Fruit fly (Drosophila melanogaster) whole organism: ENCODE measurements around the gene Nt5b.

Source experiments
- CG8478 ChIP-seq: fragments of >200 bp; optimal IDR thresholded peaks from 2 replicates; lab custom pipeline; 2018; ENCODE audit warnings: inconsistent platforms
- Dll ChIP-seq: fragments of >200 bp; optimal IDR thresholded peaks from 2 replicates; lab custom pipeline; 2017
- EcR ChIP-seq, 2 experiments: fragments of >200 bp; optimal IDR thresholded peaks; 2 replicates each; lab custom pipeline; 2017; ENCODE audit warnings: missing biosample characterization in 2 of 2, missing genetic modification characterization in 2 of 2, missing genetic modification reagents in 2 of 2
- pan ChIP-seq: fragments of >200 bp; optimal IDR thresholded peaks from 2 replicates; lab custom pipeline; 2017
- psq ChIP-seq: fragments of >200 bp; optimal IDR thresholded peaks from 2 replicates; lab custom pipeline; 2017
- usp ChIP-seq: fragments of >200 bp; optimal IDR thresholded peaks from 2 replicates; lab custom pipeline; 2017; ENCODE audit warnings: missing biosample characterization, missing genetic modification characterization, mixed read lengths

Gene Nt5b

DNA sequence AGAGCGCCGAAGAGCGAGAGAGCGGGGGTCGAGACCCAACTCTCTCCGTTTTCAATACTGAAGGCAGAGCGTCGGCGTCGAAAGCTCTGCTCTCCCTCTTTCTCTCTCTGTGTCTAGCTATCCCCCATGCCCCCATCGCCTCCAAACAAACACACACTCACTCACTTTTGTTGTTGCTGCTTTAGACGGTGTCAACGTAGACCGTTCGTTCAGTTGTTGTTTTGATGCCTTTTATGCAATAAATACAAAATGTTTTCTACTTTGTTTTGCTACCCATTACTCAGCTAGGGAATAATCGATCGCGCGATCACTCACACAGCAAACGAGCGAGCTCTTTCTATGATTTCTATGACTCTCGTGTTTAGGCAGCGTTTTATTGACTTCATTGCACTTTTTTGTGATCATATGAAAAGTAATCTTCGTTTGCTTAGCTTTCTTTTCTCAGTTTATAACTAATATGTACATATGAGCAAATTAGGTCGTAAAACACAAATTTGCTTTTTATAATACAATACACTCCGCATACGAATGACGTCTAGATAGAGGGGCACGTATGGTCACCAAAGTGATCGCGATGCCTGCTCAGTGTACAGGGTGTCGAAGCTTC lies 5.2 kb downstream of the Nt5b start:
- TF ChIP-seq usp (no peak), EcR (GFP tag; optimal IDR thresholded peaks at IDR 0.05; lab: Kevin White, UChicago) (no peak), psq (lab: Kevin White, UChicago) (no peak), Dll (lab: Kevin White, UChicago) (peak; percentile 95), pan (peak; percentile 82), CG8478 (lab: Kevin White, UChicago) (no peak)

DNA sequence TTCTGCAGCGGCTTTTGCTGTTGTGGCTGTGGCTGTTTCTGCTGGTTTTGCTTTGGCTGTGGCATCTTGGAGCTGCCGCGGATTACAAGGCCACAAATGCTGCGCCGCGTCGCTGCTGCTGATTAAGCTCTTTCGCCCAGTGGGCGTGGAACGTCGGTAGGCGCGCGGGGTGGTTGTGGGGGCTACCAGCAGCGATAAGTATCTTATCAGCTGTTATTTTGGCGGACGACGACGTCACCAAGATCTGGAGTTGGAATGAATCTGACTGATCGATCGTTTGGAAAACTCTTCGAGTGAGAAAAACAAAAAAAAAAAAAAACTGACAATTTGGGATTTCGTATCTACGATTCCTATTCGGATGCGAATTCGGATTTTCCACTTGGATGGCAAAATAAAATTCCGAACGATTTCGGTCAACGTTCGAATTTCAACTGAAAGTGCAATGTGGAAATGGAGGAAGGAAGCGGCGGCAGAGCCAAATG lies 5.8 kb downstream of the Nt5b start:
- TF ChIP-seq CG8478 (lab: Kevin White, UChicago) (no peak), psq (lab: Kevin White, UChicago) (no peak), Dll (lab: Kevin White, UChicago) (no peak), pan (no peak), EcR (GFP tag; optimal IDR thresholded peaks at IDR 0.05; lab: Kevin White, UChicago) (no peak), usp (no peak)

DNA sequence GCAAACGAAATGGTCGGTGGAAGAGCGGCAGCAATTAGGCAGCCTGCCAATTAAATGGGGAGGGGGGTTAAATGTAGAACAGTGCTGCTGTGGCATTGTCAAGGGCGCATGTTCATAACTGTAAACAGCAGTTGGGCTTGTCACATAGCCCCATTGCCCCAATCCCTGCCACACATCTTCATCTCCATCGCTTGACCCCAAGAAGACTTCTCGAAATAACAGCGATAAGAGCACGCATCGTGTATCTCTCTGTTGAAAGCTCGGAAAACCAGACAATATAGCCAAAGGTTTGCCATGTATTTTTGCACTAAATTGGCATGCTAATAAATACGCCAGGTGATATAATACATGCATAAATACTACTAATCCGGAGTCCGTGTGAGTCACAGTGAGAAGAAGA lies 7.4 kb downstream of the Nt5b start:
- TF ChIP-seq EcR (GFP tag; optimal IDR thresholded peaks at IDR 0.05; lab: Kevin White, UChicago) = no peak
- no peak for TF ChIP-seq CG8478 (lab: Kevin White, UChicago)
- no peak for TF ChIP-seq pan
- TF ChIP-seq psq (lab: Kevin White, UChicago) = no peak
- no peak for TF ChIP-seq usp
- TF ChIP-seq Dll (lab: Kevin White, UChicago) = no peak

DNA sequence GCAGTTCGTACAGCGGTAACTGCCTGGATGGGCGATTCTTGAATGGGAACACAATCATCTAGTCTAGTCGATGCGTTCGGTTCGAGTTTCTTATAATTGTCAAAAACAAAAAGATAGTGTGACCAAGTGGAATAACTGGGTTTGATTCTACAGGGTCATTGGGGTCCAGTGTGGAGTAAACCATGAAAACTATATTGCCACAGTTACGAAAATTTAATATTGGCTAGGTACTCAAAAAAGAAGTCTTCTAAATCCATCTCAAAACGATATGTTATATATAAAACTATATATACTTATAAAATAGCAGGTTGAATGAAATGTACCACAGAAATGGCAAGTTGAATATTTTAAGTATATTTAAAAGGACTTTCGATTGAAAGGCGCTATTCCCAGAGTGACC lies 10.0 kb downstream of the Nt5b start, which contains the start of gene CG34328:
Gene CG34328, minus strand, starts transcription at position 101 of the 400 bp plus-strand sequence.
- no peak for TF ChIP-seq pan
- TF ChIP-seq EcR (GFP tag; optimal IDR thresholded peaks at IDR 0.05; lab: Kevin White, UChicago) = no peak
- TF ChIP-seq psq (lab: Kevin White, UChicago) = no peak

DNA sequence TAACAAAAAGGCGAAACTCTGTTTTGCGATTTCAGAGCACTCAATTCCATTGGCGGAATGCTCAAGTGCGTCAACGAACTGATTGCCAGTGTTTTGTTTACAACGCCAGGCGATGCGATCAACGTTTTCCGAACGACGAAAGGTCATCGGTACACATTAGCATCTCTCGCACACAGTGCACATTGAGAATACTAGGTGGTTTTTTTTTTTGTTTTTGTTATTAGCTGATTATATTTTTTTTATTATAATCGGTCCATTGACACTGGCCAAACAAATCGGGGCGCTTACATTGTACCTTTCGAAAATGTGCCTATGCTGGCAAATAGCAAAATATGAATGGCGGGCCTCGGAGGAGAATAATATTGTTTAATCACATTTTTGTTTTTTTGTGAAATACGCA lies 14.8 kb downstream of the Nt5b start:
- no peak for TF ChIP-seq EcR (GFP tag; optimal IDR thresholded peaks at IDR 0.05; lab: Kevin White, UChicago)
- no peak for TF ChIP-seq psq (lab: Kevin White, UChicago)
- no peak for TF ChIP-seq Dll (lab: Kevin White, UChicago)

DNA sequence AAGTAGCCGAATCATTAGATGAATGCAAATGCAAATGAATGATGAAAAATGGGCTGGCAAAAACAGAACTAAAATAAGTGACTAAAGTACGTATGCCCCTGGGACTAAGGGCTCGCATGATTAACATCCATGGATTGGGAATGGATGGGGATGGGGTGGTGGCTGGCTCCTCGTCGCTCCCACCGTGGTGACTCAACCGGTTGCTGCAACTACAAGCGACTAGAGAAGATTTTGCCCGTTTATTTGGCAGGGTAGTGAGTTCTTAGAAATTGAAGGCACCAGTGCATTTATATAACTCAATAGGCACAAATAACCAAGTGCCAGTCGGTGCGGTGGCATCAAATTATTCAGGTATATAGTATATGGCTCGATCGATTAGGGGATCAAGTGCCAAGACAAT lies 23.2 kb downstream of the Nt5b start, which contains the start of gene Tsf1:
Gene Tsf1, plus strand, starts transcription at position 301 of the 400 bp plus-strand sequence.
- no peak for TF ChIP-seq usp
- no peak for TF ChIP-seq Dll (lab: Kevin White, UChicago)
- TF ChIP-seq CG8478 (lab: Kevin White, UChicago) = no peak
- TF ChIP-seq psq (lab: Kevin White, UChicago) = no peak
- no peak for TF ChIP-seq pan
- no peak for TF ChIP-seq EcR (GFP tag; optimal IDR thresholded peaks at IDR 0.05; lab: Kevin White, UChicago)

DNA sequence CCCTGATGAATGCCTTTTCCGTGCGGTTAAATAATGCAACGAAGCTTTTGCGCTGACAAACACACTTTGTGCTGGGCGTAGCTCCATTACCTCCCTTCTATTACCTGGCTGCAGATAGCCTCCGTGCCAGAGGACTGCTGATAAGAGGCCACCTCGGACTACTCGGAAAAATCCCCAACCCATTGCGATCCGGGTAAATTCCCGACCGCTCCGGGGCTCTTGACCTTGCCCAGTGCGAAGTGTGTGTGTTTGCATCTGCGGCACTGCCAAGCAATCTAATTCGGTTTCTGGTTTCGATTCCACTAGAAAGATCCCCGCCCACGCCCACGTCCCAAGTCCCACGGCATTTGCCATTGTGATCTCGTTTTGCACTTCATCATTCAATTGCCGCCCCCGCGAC lies 24.1 kb downstream of the Nt5b start:
- TF ChIP-seq pan = no peak
- no peak for TF ChIP-seq usp
- TF ChIP-seq EcR (GFP tag; optimal IDR thresholded peaks at IDR 0.05; lab: Kevin White, UChicago) = no peak
- TF ChIP-seq Dll (lab: Kevin White, UChicago) = no peak

DNA sequence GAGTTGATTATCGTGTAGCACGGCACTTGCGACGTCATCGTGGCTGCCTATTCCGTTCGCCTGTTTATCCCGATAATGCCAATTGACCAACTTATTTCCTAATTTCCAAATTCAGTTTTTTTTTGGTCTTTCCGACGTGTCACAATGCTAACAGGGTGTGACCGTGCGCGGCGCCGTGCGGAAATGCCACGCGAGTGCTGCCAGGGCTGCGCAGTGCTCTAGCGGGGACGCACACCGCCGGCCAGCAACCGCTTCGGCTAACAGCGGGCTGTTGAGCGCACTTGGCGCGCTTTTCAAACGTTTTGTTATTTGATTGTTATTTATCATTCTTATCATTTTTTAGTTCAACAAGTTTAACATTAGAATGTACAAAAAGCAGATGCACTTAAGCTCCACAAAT lies 24.9 kb downstream of the Nt5b start, which contains the start of gene betaCOP:
Gene betaCOP, minus strand, starts transcription at position 187 of the 400 bp plus-strand sequence.
- TF ChIP-seq pan (no peak), Dll (lab: Kevin White, UChicago) (no peak), EcR (GFP tag; optimal IDR thresholded peaks at IDR 0.05; lab: Kevin White, UChicago) (no peak), CG8478 (lab: Kevin White, UChicago) (no peak), usp (no peak), psq (lab: Kevin White, UChicago) (no peak)

DNA sequence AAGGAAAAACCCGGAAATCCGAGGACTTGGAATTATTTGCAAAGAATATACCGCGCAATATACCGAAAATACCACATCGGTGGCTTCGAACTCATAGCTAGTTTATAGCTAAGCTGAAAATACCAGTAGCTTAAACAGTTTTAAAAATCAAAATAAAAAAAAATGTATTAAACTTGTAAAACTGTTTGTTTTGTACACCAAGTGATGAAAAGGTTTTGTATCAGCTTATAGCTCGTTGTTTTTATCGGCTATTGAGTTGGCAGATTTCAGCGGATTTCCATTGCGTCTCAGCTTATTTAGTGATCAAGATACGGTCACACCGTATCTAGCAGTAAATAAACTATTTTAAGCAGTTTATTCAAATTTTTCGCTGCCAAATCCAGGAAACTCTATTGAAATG lies 30.2 kb downstream of the Nt5b start, which contains the start of the genes por and CG6179:
Gene por, minus strand, starts transcription at position 64 of the 400 bp plus-strand sequence.
Gene CG6179, plus strand, starts transcription at position 292 of the 400 bp plus-strand sequence.
- TF ChIP-seq pan = no peak
- TF ChIP-seq psq (lab: Kevin White, UChicago) = no peak
- no peak for TF ChIP-seq EcR (GFP tag; optimal IDR thresholded peaks at IDR 0.05; lab: Kevin White, UChicago)
- TF ChIP-seq CG8478 (lab: Kevin White, UChicago) = no peak
- no peak for TF ChIP-seq usp
- TF ChIP-seq Dll (lab: Kevin White, UChicago) = no peak

DNA sequence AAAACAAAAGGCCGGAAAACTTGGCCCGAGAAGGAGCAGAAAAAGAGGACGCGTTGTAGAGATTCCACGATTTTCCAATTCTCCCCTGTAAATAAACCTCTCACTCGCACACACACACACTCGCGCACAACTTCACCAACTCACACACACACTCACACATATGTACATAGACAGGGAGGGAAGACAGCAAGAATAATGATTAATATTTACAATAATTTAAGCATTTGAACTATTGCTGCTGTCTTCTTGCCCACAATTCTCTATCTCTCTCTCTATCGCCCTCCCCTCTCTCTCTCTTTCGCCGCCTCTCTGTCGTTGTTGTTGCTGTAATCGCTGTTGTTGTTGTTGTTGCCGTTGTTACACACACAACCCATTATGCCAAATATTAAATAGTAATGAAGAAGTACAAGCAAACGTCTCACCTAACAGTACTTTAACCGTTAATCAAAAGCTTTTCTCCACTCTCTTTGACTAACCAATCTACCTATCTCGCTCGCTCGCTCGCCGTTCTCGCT lies 35.5 kb downstream of the Nt5b start:
- no peak for TF ChIP-seq Dll (lab: Kevin White, UChicago)
- TF ChIP-seq EcR (GFP tag; optimal IDR thresholded peaks at IDR 0.05; lab: Kevin White, UChicago) = no peak
- no peak for TF ChIP-seq psq (lab: Kevin White, UChicago)

DNA sequence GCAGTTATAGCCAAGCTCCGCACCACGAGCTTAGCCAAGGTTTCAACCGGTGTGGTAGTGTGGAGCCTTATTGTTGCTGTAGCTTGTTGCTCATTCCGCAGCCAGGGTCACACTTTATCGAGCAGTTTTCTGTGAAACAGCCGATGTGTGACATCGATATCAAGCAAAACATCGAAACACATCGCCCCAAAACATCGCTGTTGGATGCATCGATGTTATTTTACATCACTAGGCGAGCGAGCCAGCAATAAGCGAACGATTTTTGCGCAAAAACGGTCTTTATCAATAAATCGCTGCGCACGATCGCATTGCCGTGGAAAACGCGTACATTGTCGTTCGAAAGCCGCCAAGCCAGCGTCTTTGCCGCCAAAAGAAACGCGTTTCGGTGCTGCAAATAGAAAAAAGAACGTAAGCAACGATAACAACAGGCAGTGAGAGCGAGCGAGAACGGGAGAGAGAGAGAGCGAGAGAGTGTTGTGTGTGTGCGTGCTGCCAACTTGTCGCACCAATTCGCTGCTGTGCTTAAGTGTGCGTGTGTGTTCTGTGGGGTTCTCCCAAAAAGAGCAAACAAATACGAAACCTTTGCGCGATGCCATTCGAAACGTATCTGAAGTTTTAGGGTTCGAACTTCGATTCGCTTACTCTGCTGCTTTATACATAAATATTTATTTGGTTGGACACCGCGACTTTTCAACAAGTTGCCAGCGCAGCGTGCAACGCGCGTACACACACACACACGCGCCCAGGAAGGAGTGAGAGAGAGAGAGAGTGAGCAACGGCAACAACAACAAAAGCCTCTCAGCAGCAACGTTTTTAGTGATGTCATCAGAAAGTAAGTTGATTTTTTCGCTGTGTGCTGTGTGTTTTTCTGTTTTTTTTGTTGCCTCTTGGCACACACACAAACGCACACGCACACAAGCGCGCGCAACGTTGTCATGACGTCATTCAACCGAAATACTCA lies 38.9 kb downstream of the Nt5b start:
- TF ChIP-seq CG8478 (lab: Kevin White, UChicago) = peak; percentile 76
- no peak for TF ChIP-seq pan
- TF ChIP-seq EcR (GFP tag; optimal IDR thresholded peaks at IDR 0.05; lab: Kevin White, UChicago) = no peak
- no peak for TF ChIP-seq usp
- no peak for TF ChIP-seq psq (lab: Kevin White, UChicago)
- TF ChIP-seq Dll (lab: Kevin White, UChicago) = peak; percentile 95

DNA sequence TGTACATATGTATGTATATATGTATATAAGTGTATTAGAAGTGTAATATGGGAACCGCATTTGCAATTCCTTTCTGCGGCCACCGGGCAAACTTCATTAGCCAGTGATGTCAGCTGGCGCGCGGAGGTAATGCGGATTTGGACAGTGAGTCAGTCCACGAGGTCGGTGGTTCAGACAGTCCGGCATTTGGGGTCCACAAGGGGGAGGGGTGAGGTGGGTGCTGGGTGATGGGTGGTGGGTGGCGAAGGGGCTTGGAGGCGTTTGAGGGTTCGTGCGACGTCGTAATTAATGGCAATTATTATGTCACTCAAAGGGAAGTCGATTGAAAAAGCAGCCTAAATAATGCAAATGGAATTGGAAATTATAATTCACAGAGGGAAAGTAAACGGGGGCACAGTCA lies 40.2 kb downstream of the Nt5b start:
- no peak for TF ChIP-seq usp
